Worm (Caenorhabditis elegans) whole organism, L4 larva: ENCODE results near the gene ssp-36.

Experiments
- F10B5.3 ChIP-seq: sonication (generic microtip); optimal IDR thresholded peaks from 2 replicates; lab custom pipeline; 2016; ENCODE audit warnings: mild to moderate bottlenecking, missing genetic modification characterization, missing compliant biosample characterization
- F26F4.8 ChIP-seq: fragments of 200-800 bp; sonication (Bioruptor generic); conservative IDR thresholded peaks from 2 replicates; pipeline ENCODE4 v1.3.6; 2022; ENCODE audit warnings: missing genetic modification characterization, missing compliant biosample characterization
- T20F7.1 ChIP-seq: fragments of 200-800 bp; sonication (Bioruptor generic); optimal IDR thresholded peaks from 2 replicates; lab custom pipeline; 2018; ENCODE audit warnings: mild to moderate bottlenecking, missing genetic modification characterization, missing compliant biosample characterization
- Y105C5A.15 ChIP-seq: fragments of 200-800 bp; sonication (Bioruptor generic); IDR thresholded peaks from 2 replicates; pipeline ENCODE4 v1.3.6; 2022; ENCODE audit warnings: missing genetic modification characterization, missing compliant biosample characterization
- Y75B8A.6 ChIP-seq: fragments of 200-800 bp; sonication (Bioruptor generic); IDR thresholded peaks from 2 replicates; pipeline ENCODE4 v1.3.6; 2022; ENCODE audit warnings: missing genetic modification reagents, missing genetic modification characterization, missing compliant biosample characterization
- ZK337.2 ChIP-seq: fragments of 200-800 bp; sonication (Bioruptor generic); IDR thresholded peaks from 2 replicates; pipeline ENCODE4 v1.3.6; 2022; ENCODE audit warnings: missing genetic modification reagents, missing genetic modification characterization, missing compliant biosample characterization
- ZK546.5 ChIP-seq, 2 experiments: sonication (generic microtip); optimal IDR thresholded peaks; 2 replicates each; lab custom pipeline; 2017; ENCODE audit warnings: missing biosample characterization in 2 of 2, missing genetic modification characterization in 2 of 2
- ceh-20 ChIP-seq: fragments of 200-800 bp; sonication (Bioruptor generic); IDR thresholded peaks from 2 replicates; pipeline ENCODE4 v1.3.6; 2022; ENCODE audit warnings: missing genetic modification reagents, missing genetic modification characterization, missing compliant biosample characterization
- ceh-28 ChIP-seq: fragments of 150-350 bp; optimal IDR thresholded peaks from 2 replicates; lab custom pipeline; 2014; ENCODE audit warnings: missing biosample characterization, missing genetic modification reagents, missing genetic modification characterization
- ceh-32 ChIP-seq: sonication (generic microtip); optimal IDR thresholded peaks from 2 replicates; lab custom pipeline; 2016; ENCODE audit warnings: mild to moderate bottlenecking, missing genetic modification characterization, missing compliant biosample characterization; ENCODE audit not compliant: poor library complexity
- ceh-44 ChIP-seq: fragments of 200-800 bp; sonication (Bioruptor generic); IDR thresholded peaks from 2 replicates; pipeline ENCODE4 v1.3.6; 2022; ENCODE audit warnings: missing genetic modification reagents, missing genetic modification characterization, missing compliant biosample characterization
- ceh-82 ChIP-seq: sonication (generic microtip); optimal IDR thresholded peaks from 2 replicates; lab custom pipeline; 2017; ENCODE audit warnings: missing biosample characterization, missing genetic modification characterization
- daf-8 ChIP-seq: fragments of 200-800 bp; sonication (Bioruptor generic); IDR thresholded peaks from 2 replicates; pipeline ENCODE4 v1.3.6; 2022; ENCODE audit warnings: missing genetic modification characterization, missing compliant biosample characterization
- dmd-6 ChIP-seq: fragments of 200-800 bp; sonication (Bioruptor generic); IDR thresholded peaks from 2 replicates; pipeline ENCODE4 v1.3.6; 2022; ENCODE audit warnings: missing genetic modification reagents, missing genetic modification characterization, missing compliant biosample characterization
- dmd-9 ChIP-seq: fragments of 200-800 bp; sonication (Bioruptor generic); IDR thresholded peaks from 2 replicates; pipeline ENCODE4 v1.3.6; 2022; ENCODE audit warnings: missing genetic modification reagents, missing genetic modification characterization, missing compliant biosample characterization
- duxl-1 ChIP-seq: sonication (generic microtip); optimal IDR thresholded peaks from 2 replicates; lab custom pipeline; 2016; ENCODE audit warnings: mild to moderate bottlenecking, missing genetic modification characterization, moderate library complexity, missing compliant biosample characterization; ENCODE audit not compliant: poor library complexity
- dve-1 ChIP-seq: sonication (generic microtip); optimal IDR thresholded peaks from 2 replicates; lab custom pipeline; 2017; ENCODE audit warnings: antibody characterized with exemption, mild to moderate bottlenecking, missing genetic modification characterization, missing compliant biosample characterization; ENCODE audit not compliant: insufficient read depth
- egl-27 ChIP-seq: sonication (generic microtip); optimal IDR thresholded peaks from 3 replicates; lab custom pipeline; 2017; ENCODE audit warnings: missing biosample characterization, missing genetic modification reagents, missing genetic modification characterization
- fos-1 ChIP-seq: fragments of 150-350 bp; optimal IDR thresholded peaks from 2 replicates; lab custom pipeline; 2014; ENCODE audit warnings: missing biosample characterization, missing genetic modification characterization
- hif-1 ChIP-seq, 2 experiments: sonication (generic microtip); optimal IDR thresholded peaks; 2 replicates each; lab custom pipeline; 2016 to 2017; ENCODE audit warnings: missing compliant biosample characterization in 2 of 2, missing genetic modification characterization in 2 of 2, missing genetic modification reagents in 2 of 2, missing genotype in 2 of 2, mild to moderate bottlenecking in 1 of 2
- hlh-11 ChIP-seq: fragments of 200-800 bp; sonication (Bioruptor generic); optimal IDR thresholded peaks from 2 replicates; lab custom pipeline; 2018; ENCODE audit warnings: mild to moderate bottlenecking, missing genetic modification characterization, missing compliant biosample characterization
- hlh-30 ChIP-seq: sonication (generic microtip); optimal IDR thresholded peaks from 2 replicates; lab custom pipeline; 2017; ENCODE audit warnings: antibody characterized with exemption, mild to moderate bottlenecking, missing genetic modification characterization, missing compliant biosample characterization; ENCODE audit not compliant: insufficient read depth
- lin-1 ChIP-seq: fragments of 200-800 bp; sonication (Bioruptor generic); IDR thresholded peaks from 2 replicates; pipeline ENCODE4 v1.3.6; 2022; ENCODE audit warnings: missing genetic modification reagents, missing genetic modification characterization, missing compliant biosample characterization
- lin-13 ChIP-seq: fragments of 150-350 bp; optimal IDR thresholded peaks from 2 replicates; lab custom pipeline; 2014; ENCODE audit warnings: missing biosample characterization, missing genetic modification reagents, missing genetic modification characterization
- lin-29 ChIP-seq: fragments of 200-800 bp; sonication (Bioruptor generic); IDR thresholded peaks from 2 replicates; pipeline ENCODE4 v1.3.6; 2022; ENCODE audit warnings: missing genetic modification reagents, missing genetic modification characterization, missing compliant biosample characterization
- lin-38 ChIP-seq: fragments of 200-800 bp; sonication (Bioruptor generic); IDR thresholded peaks from 2 replicates; pipeline ENCODE4 v1.3.6; 2022; ENCODE audit warnings: missing genetic modification reagents, missing genetic modification characterization, missing compliant biosample characterization
- lin-39 ChIP-seq: fragments of 150-350 bp; optimal IDR thresholded peaks from 2 replicates; lab custom pipeline; 2014; ENCODE audit warnings: missing biosample characterization, missing genetic modification reagents, missing genetic modification characterization
- lir-3 ChIP-seq: sonication (generic microtip); optimal IDR thresholded peaks from 2 replicates; lab custom pipeline; 2016; ENCODE audit warnings: mild to moderate bottlenecking, missing genetic modification characterization, missing compliant biosample characterization
- madf-9 ChIP-seq: fragments of 200-800 bp; sonication (Bioruptor generic); conservative IDR thresholded peaks from 2 replicates; pipeline ENCODE4 v1.3.6; 2022; ENCODE audit warnings: missing genetic modification reagents, missing genetic modification characterization, missing compliant biosample characterization
- mdl-1 ChIP-seq, 2 experiments: fragments of 150-350 bp in 1 of 2; sonication (generic microtip) in 1 of 2; optimal IDR thresholded peaks; 2 replicates each; lab custom pipeline; 2014 to 2017; ENCODE audit warnings: missing biosample characterization in 2 of 2, missing genetic modification characterization in 2 of 2
- mdt-29 ChIP-seq: fragments of 200-800 bp; sonication (Bioruptor generic); IDR thresholded peaks from 2 replicates; pipeline ENCODE4 v1.3.6; 2022; ENCODE audit warnings: missing genetic modification reagents, missing genetic modification characterization, missing compliant biosample characterization
- mes-2 ChIP-seq: sonication (generic microtip); optimal IDR thresholded peaks from 2 replicates; lab custom pipeline; 2016; ENCODE audit warnings: missing genotype, mild to moderate bottlenecking, missing genetic modification characterization, missing compliant biosample characterization; ENCODE audit not compliant: poor library complexity, severe bottlenecking
- nhr-10 ChIP-seq: fragments of 150-350 bp; optimal IDR thresholded peaks from 2 replicates; lab custom pipeline; 2014; ENCODE audit warnings: missing biosample characterization, missing genetic modification characterization
- nhr-41 ChIP-seq: fragments of 200-800 bp; sonication (Bioruptor generic); IDR thresholded peaks from 2 replicates; pipeline ENCODE4 v1.3.6; 2022; ENCODE audit warnings: missing genetic modification reagents, missing genetic modification characterization, missing compliant biosample characterization
- nhr-42 ChIP-seq: fragments of 200-800 bp; sonication (Bioruptor generic); IDR thresholded peaks from 2 replicates; pipeline ENCODE4 v1.3.6; 2022; ENCODE audit warnings: missing genetic modification characterization, missing compliant biosample characterization
- nhr-48 ChIP-seq: sonication (generic microtip); optimal IDR thresholded peaks from 2 replicates; lab custom pipeline; 2016; ENCODE audit warnings: mild to moderate bottlenecking, missing genetic modification characterization, missing compliant biosample characterization
- nhr-6 ChIP-seq: fragments of 150-350 bp; optimal IDR thresholded peaks from 2 replicates; lab custom pipeline; 2014; ENCODE audit warnings: missing biosample characterization, missing genetic modification characterization
- nhr-77 ChIP-seq: fragments of 150-350 bp; optimal IDR thresholded peaks from 2 replicates; lab custom pipeline; 2014; ENCODE audit warnings: missing biosample characterization, missing genetic modification characterization
- php-3 ChIP-seq: fragments of 200-800 bp; sonication (Bioruptor generic); IDR thresholded peaks from 2 replicates; pipeline ENCODE4 v1.3.6; 2022; ENCODE audit warnings: missing genetic modification reagents, missing genetic modification characterization, missing compliant biosample characterization
- pqm-1 ChIP-seq: sonication (generic microtip); optimal IDR thresholded peaks from 2 replicates; lab custom pipeline; 2017; ENCODE audit warnings: missing biosample characterization, missing genetic modification characterization
- rbr-2 ChIP-seq: sonication (generic microtip); optimal IDR thresholded peaks from 2 replicates; lab custom pipeline; 2016; ENCODE audit warnings: missing genotype, missing genetic modification characterization, missing compliant biosample characterization
- saeg-2 ChIP-seq: fragments of 200-800 bp; sonication (Bioruptor generic); IDR thresholded peaks from 2 replicates; pipeline ENCODE4 v1.3.6; 2022; ENCODE audit warnings: missing genetic modification reagents, missing genetic modification characterization, missing compliant biosample characterization
- set-16 ChIP-seq: fragments of 200-800 bp; sonication (Bioruptor generic); IDR thresholded peaks from 2 replicates; pipeline ENCODE4 v1.3.6; 2022; ENCODE audit warnings: missing genetic modification reagents, missing genetic modification characterization, missing compliant biosample characterization
- spr-1 ChIP-seq: sonication (generic microtip); optimal IDR thresholded peaks from 2 replicates; lab custom pipeline; 2016; ENCODE audit warnings: mild to moderate bottlenecking, missing genetic modification characterization, missing compliant biosample characterization
- spr-3 ChIP-seq: fragments of 200-800 bp; sonication (Bioruptor generic); optimal IDR thresholded peaks from 2 replicates; lab custom pipeline; 2018; ENCODE audit warnings: mild to moderate bottlenecking, missing genetic modification characterization, missing compliant biosample characterization
- tra-1 ChIP-seq: fragments of 200-800 bp; sonication (Bioruptor generic); IDR thresholded peaks from 2 replicates; pipeline ENCODE4 v1.3.6; 2022; ENCODE audit warnings: missing genetic modification reagents, missing genetic modification characterization, missing compliant biosample characterization
- unc-39 ChIP-seq: sonication (generic microtip); optimal IDR thresholded peaks from 2 replicates; lab custom pipeline; 2017; ENCODE audit warnings: missing biosample characterization, missing genetic modification characterization
- zag-1 ChIP-seq: fragments of 150-350 bp; optimal IDR thresholded peaks from 2 replicates; lab custom pipeline; 2014; ENCODE audit warnings: missing biosample characterization, missing genetic modification characterization
- zip-11 ChIP-seq: fragments of 200-800 bp; sonication (Bioruptor generic); IDR thresholded peaks from 2 replicates; pipeline ENCODE4 v1.3.6; 2022; ENCODE audit warnings: missing genetic modification characterization, missing compliant biosample characterization
- zip-2 ChIP-seq: fragments of 150-350 bp; optimal IDR thresholded peaks from 2 replicates; lab custom pipeline; 2014; ENCODE audit warnings: missing biosample characterization, missing genetic modification characterization
- ztf-11 ChIP-seq: fragments of 150-350 bp; optimal IDR thresholded peaks from 2 replicates; lab custom pipeline; 2014; ENCODE audit warnings: missing biosample characterization, missing genetic modification characterization
- ztf-7 ChIP-seq: fragments of 150-350 bp; optimal IDR thresholded peaks from 2 replicates; lab custom pipeline; 2014; ENCODE audit warnings: missing biosample characterization, missing genetic modification characterization

Gene ssp-36

ce11 chrIV:9803544-9803943, 37.4 kb upstream of the ssp-36 start:
- TF ChIP-seq mes-2 (tag; lab: Kevin White, UChicago) (peak; percentile 72), nhr-10 (no peak), lin-38 (GFP tag; lab: Robert Waterston, UW) (0 out of 2 replicates have a peak, but pooled peaks have one; percentile 28), madf-9 (GFP tag; lab: Robert Waterston, UW) (no peak), nhr-77 (tag; lab: Kevin White, UChicago) (peak; percentile 91), ceh-82 (tag; lab: Kevin White, UChicago) (no peak), ceh-20 (GFP tag; lab: Robert Waterston, UW) (no peak), lin-29 (GFP tag; lab: Robert Waterston, UW) (no peak), lin-13 (GFP tag; lab: Kevin White, UChicago) (peak; percentile 44), lin-1 (GFP tag; lab: Robert Waterston, UW) (peak; percentile 81; the same call in 1 of the 2 replicates), Y75B8A.6 (GFP tag; lab: Robert Waterston, UW) (no peak), php-3 (GFP tag; lab: Robert Waterston, UW) (peak; percentile 40; the same call in 1 of the 2 replicates), set-16 (GFP tag; lab: Robert Waterston, UW) (no peak), ztf-11 (tag; lab: Kevin White, UChicago) (no peak), ZK337.2 (GFP tag; lab: Robert Waterston, UW) (no peak), F26F4.8 (GFP tag; lab: Robert Waterston, UW) (no peak), spr-1 (no peak), Y105C5A.15 (GFP tag; lab: Robert Waterston, UW) (no peak), fos-1 (tag; lab: Kevin White, UChicago) (no peak), spr-3 (no peak), nhr-48 (tag; lab: Kevin White, UChicago) (peak; percentile 43), nhr-6 (tag; lab: Kevin White, UChicago) (peak; percentile 24), lir-3 (tag; lab: Kevin White, UChicago) (no peak), hlh-11 (tag; lab: Kevin White, UChicago) (peak; percentile 93), egl-27 (tag; lab: Kevin White, UChicago) (no peak), dmd-9 (no peak), mdl-1 (tag; optimal IDR thresholded peaks at IDR 0.05; lab: Kevin White, UChicago) (peak in 1 of 2 experiments; percentile 71), nhr-41 (GFP tag; lab: Robert Waterston, UW) (no peak), zag-1 (tag; lab: Kevin White, UChicago) (no peak), zip-11 (GFP tag; lab: Robert Waterston, UW) (no peak), dmd-6 (GFP tag; lab: Robert Waterston, UW) (peak; percentile 70), ceh-32 (tag; lab: Kevin White, UChicago) (no peak), ztf-7 (tag; lab: Kevin White, UChicago) (no peak), zip-2 (no peak), dve-1 (tag; lab: Kevin White, UChicago) (peak; percentile 85), daf-8 (GFP tag; lab: Robert Waterston, UW) (no peak), pqm-1 (tag; lab: Kevin White, UChicago) (peak; percentile 40), tra-1 (GFP tag; lab: Robert Waterston, UW) (no peak), saeg-2 (GFP tag; lab: Robert Waterston, UW) (no peak), lin-39 (tag; lab: Kevin White, UChicago) (no peak), duxl-1 (tag; lab: Kevin White, UChicago) (no peak), mdt-29 (GFP tag; lab: Robert Waterston, UW) (no peak), rbr-2 (peak; percentile 6), T20F7.1 (GFP tag; lab: Kevin White, UChicago) (peak; percentile 49), unc-39 (no peak), ceh-28 (tag; lab: Kevin White, UChicago) (no peak), ceh-44 (no peak), F10B5.3 (no peak), ZK546.5 (tag; optimal IDR thresholded peaks at IDR 0.05; lab: Kevin White, UChicago) (no peak), hlh-30 (peak; percentile 87), hif-1 (tag; optimal IDR thresholded peaks at IDR 0.05; lab: Kevin White, UChicago) (peak in 1 of 2 experiments; percentile 25), nhr-42 (GFP tag; lab: Robert Waterston, UW) (no peak)
